Worm (Caenorhabditis elegans) whole organism, young adult: ENCODE data around the gene snt-7.
A peak's percentile ranks its signal among the peaks of the same experiment; 100 is the strongest.

Source experiments
- F10E7.11 ChIP-seq: sonication (generic microtip); optimal IDR thresholded peaks from 2 replicates; lab custom pipeline; 2017; ENCODE audit warnings: mild to moderate bottlenecking, missing genetic modification characterization, moderate library complexity, missing compliant biosample characterization
- T07F8.4 ChIP-seq: sonication (generic microtip); optimal IDR thresholded peaks from 2 replicates; lab custom pipeline; 2016; ENCODE audit warnings: mild to moderate bottlenecking, missing genetic modification characterization, moderate library complexity, missing compliant biosample characterization
- attf-6 ChIP-seq: fragments of 200-800 bp; sonication (Bioruptor generic); IDR thresholded peaks from 2 replicates; pipeline ENCODE4 v1.3.6; 2022; ENCODE audit warnings: missing genetic modification reagents, missing genetic modification characterization, missing compliant biosample characterization
- dpff-1 ChIP-seq: sonication (generic microtip); optimal IDR thresholded peaks from 2 replicates; lab custom pipeline; 2017; ENCODE audit warnings: mild to moderate bottlenecking, missing genetic modification characterization, missing compliant biosample characterization
- lag-1 ChIP-seq: fragments of 200-800 bp; sonication (Bioruptor generic); IDR thresholded peaks from 2 replicates; pipeline ENCODE4 v1.3.6; 2022; ENCODE audit warnings: missing genetic modification reagents, missing genetic modification characterization, missing compliant biosample characterization
- nhr-27 ChIP-seq: fragments of 200-800 bp; sonication (Bioruptor generic); optimal IDR thresholded peaks from 2 replicates; lab custom pipeline; 2018; ENCODE audit warnings: mild to moderate bottlenecking, missing genetic modification characterization, moderate library complexity, missing compliant biosample characterization
- nhr-90 ChIP-seq: sonication (generic microtip); optimal IDR thresholded peaks from 2 replicates; lab custom pipeline; 2016; ENCODE audit warnings: missing genotype, mild to moderate bottlenecking, missing genetic modification characterization, missing compliant biosample characterization
- snpc-1.1 ChIP-seq: sonication (generic microtip); optimal IDR thresholded peaks from 2 replicates; lab custom pipeline; 2017; ENCODE audit warnings: missing genetic modification characterization, mild to moderate bottlenecking, missing compliant biosample characterization, antibody characterized with exemption, moderate library complexity, missing genotype, missing genetic modification reagents; ENCODE audit not compliant: insufficient read depth
- snpc-1.3 ChIP-seq: sonication (generic microtip); optimal IDR thresholded peaks from 2 replicates; lab custom pipeline; 2017; ENCODE audit warnings: missing genetic modification characterization, mild to moderate bottlenecking, missing compliant biosample characterization, antibody characterized with exemption, moderate library complexity, missing genotype, missing genetic modification reagents; ENCODE audit not compliant: insufficient read depth
- snpc-4 ChIP-seq, 5 experiments: fragments of 150-350 bp in 1 of 5; sonication (generic microtip) in 4 of 5; optimal IDR thresholded peaks; 2 replicates each; lab custom pipeline; 2014 to 2018; ENCODE audit warnings: missing genetic modification characterization in 5 of 5, missing biosample characterization in 3 of 5, antibody characterized with exemption in 2 of 5, mild to moderate bottlenecking in 2 of 5, missing compliant biosample characterization in 2 of 5, missing genotype in 2 of 5, moderate library complexity in 2 of 5, missing genetic modification reagents in 1 of 5
- tbx-9 ChIP-seq: sonication (generic microtip); optimal IDR thresholded peaks from 2 replicates; lab custom pipeline; 2016; ENCODE audit warnings: borderline replicate concordance, missing genetic modification characterization, inconsistent platforms, missing compliant biosample characterization
- unc-130 ChIP-seq: sonication (generic microtip); optimal IDR thresholded peaks from 2 replicates; lab custom pipeline; 2016; ENCODE audit warnings: missing genetic modification reagents, missing genetic modification characterization, missing compliant biosample characterization
- unc-62 ChIP-seq: fragments of 150-350 bp; optimal IDR thresholded peaks from 2 replicates; lab custom pipeline; 2014; ENCODE audit warnings: missing biosample characterization, missing genetic modification reagents, missing genetic modification characterization

DNA sequence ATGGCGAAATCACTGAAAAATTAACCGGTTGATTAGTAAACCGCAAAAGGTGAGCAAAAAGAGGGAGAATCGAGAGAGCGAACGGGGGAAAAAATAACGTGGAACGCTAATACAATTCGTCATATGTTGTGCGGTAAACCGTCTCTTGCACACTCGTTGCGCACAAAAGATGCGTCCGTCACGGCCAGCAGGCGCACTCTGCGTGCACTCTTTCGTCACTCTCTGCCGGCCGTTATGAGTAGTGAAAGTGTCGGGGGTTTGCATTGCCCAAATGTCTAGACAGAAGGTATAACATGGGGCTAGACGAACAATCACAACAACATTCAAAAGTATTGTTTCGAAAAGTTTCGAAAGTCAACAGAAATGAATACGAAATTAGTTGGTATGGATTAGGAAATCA is 17.5 kb downstream of the snt-7 start, which contains the start of gene pkhm-2:
- TF ChIP-seq snpc-4 (GFP tag; optimal IDR thresholded peaks at IDR 0.05; lab: Kevin White, UChicago) (no peak), snpc-4 (tag; optimal IDR thresholded peaks at IDR 0.05; lab: Kevin White, UChicago) (peak; percentile 73 to 88 (median 77)), dpff-1 (tag; lab: Kevin White, UChicago) (no peak), snpc-1.1 (tag; lab: Kevin White, UChicago) (peak; percentile 40), tbx-9 (tag; lab: Kevin White, UChicago) (no peak), F10E7.11 (no peak), nhr-27 (no peak), unc-130 (GFP tag; lab: Kevin White, UChicago) (no peak), snpc-1.3 (tag; lab: Kevin White, UChicago) (no peak), attf-6 (GFP tag; lab: Robert Waterston, UW) (no peak), unc-62 (GFP tag; lab: Kevin White, UChicago) (no peak), lag-1 (GFP tag; lab: Robert Waterston, UW) (no peak), T07F8.4 (tag; lab: Kevin White, UChicago) (no peak), nhr-90 (peak; percentile 29)
